Worm (Caenorhabditis elegans) whole organism, L4 larva: ENCODE measurements around the gene srt-27.

ENCODE experiments used
- F26F4.8 ChIP-seq: fragments of 200-800 bp; sonication (Bioruptor generic); conservative IDR thresholded peaks from 2 replicates; pipeline ENCODE4 v1.3.6; 2022; ENCODE audit warnings: missing genetic modification characterization, missing compliant biosample characterization
- F49E8.2 ChIP-seq: sonication (generic microtip); optimal IDR thresholded peaks from 2 replicates; lab custom pipeline; 2016; ENCODE audit warnings: missing compliant biosample characterization, mild to moderate bottlenecking, missing genetic modification characterization, borderline replicate concordance
- R02D3.7 ChIP-seq: fragments of 150-350 bp; sonication (generic microtip); optimal IDR thresholded peaks from 3 replicates; lab custom pipeline; 2014; ENCODE audit warnings: missing biosample characterization, missing genetic modification characterization
- Y105C5A.15 ChIP-seq: fragments of 200-800 bp; sonication (Bioruptor generic); IDR thresholded peaks from 2 replicates; pipeline ENCODE4 v1.3.6; 2022; ENCODE audit warnings: missing genetic modification characterization, missing compliant biosample characterization
- Y48G9A.11 ChIP-seq: fragments of 200-800 bp; sonication (Bioruptor generic); IDR thresholded peaks from 2 replicates; pipeline ENCODE4 v1.3.6; 2022; ENCODE audit warnings: missing genetic modification reagents, missing genetic modification characterization, missing compliant biosample characterization
- Y75B8A.6 ChIP-seq: fragments of 200-800 bp; sonication (Bioruptor generic); IDR thresholded peaks from 2 replicates; pipeline ENCODE4 v1.3.6; 2022; ENCODE audit warnings: missing genetic modification reagents, missing genetic modification characterization, missing compliant biosample characterization
- ZK337.2 ChIP-seq: fragments of 200-800 bp; sonication (Bioruptor generic); IDR thresholded peaks from 2 replicates; pipeline ENCODE4 v1.3.6; 2022; ENCODE audit warnings: missing genetic modification reagents, missing genetic modification characterization, missing compliant biosample characterization
- ceh-32 ChIP-seq: sonication (generic microtip); optimal IDR thresholded peaks from 2 replicates; lab custom pipeline; 2016; ENCODE audit warnings: mild to moderate bottlenecking, missing genetic modification characterization, missing compliant biosample characterization; ENCODE audit not compliant: poor library complexity
- ceh-44 ChIP-seq: fragments of 200-800 bp; sonication (Bioruptor generic); IDR thresholded peaks from 2 replicates; pipeline ENCODE4 v1.3.6; 2022; ENCODE audit warnings: missing genetic modification reagents, missing genetic modification characterization, missing compliant biosample characterization
- daf-16 ChIP-seq, 3 experiments: sonication (generic microtip); optimal IDR thresholded peaks; 2 replicates each; lab custom pipeline; 2016 to 2017; ENCODE audit warnings: missing genetic modification characterization in 3 of 3, missing genetic modification reagents in 3 of 3, mild to moderate bottlenecking in 2 of 3, missing compliant biosample characterization in 2 of 3, missing biosample characterization in 1 of 3, moderate library complexity in 1 of 3
- daf-19 ChIP-seq: fragments of 200-800 bp; sonication (Bioruptor generic); conservative IDR thresholded peaks from 2 replicates; pipeline ENCODE4 v1.3.6; 2022; ENCODE audit warnings: missing genetic modification characterization, missing compliant biosample characterization
- dmd-6 ChIP-seq: fragments of 200-800 bp; sonication (Bioruptor generic); IDR thresholded peaks from 2 replicates; pipeline ENCODE4 v1.3.6; 2022; ENCODE audit warnings: missing genetic modification reagents, missing genetic modification characterization, missing compliant biosample characterization
- dpl-1 ChIP-seq: fragments of 150-350 bp; optimal IDR thresholded peaks from 2 replicates; lab custom pipeline; 2014; ENCODE audit warnings: missing biosample characterization, missing genetic modification reagents, missing genetic modification characterization
- dve-1 ChIP-seq: sonication (generic microtip); optimal IDR thresholded peaks from 2 replicates; lab custom pipeline; 2017; ENCODE audit warnings: antibody characterized with exemption, mild to moderate bottlenecking, missing genetic modification characterization, missing compliant biosample characterization; ENCODE audit not compliant: insufficient read depth
- egl-43 ChIP-seq: fragments of 200-800 bp; sonication (Bioruptor generic); IDR thresholded peaks from 2 replicates; pipeline ENCODE4 v1.3.6; 2022; ENCODE audit warnings: missing genetic modification reagents, missing genetic modification characterization, missing compliant biosample characterization
- fkh-10 ChIP-seq: fragments of 150-350 bp; optimal IDR thresholded peaks from 2 replicates; lab custom pipeline; 2014; ENCODE audit warnings: missing biosample characterization, missing genetic modification reagents, missing genetic modification characterization
- fos-1 ChIP-seq: fragments of 150-350 bp; optimal IDR thresholded peaks from 2 replicates; lab custom pipeline; 2014; ENCODE audit warnings: missing biosample characterization, missing genetic modification characterization
- hif-1 ChIP-seq, 2 experiments: sonication (generic microtip); optimal IDR thresholded peaks; 2 replicates each; lab custom pipeline; 2016 to 2017; ENCODE audit warnings: missing compliant biosample characterization in 2 of 2, missing genetic modification characterization in 2 of 2, missing genetic modification reagents in 2 of 2, missing genotype in 2 of 2, mild to moderate bottlenecking in 1 of 2
- hlh-11 ChIP-seq: fragments of 200-800 bp; sonication (Bioruptor generic); optimal IDR thresholded peaks from 2 replicates; lab custom pipeline; 2018; ENCODE audit warnings: mild to moderate bottlenecking, missing genetic modification characterization, missing compliant biosample characterization
- hlh-30 ChIP-seq: sonication (generic microtip); optimal IDR thresholded peaks from 2 replicates; lab custom pipeline; 2017; ENCODE audit warnings: antibody characterized with exemption, mild to moderate bottlenecking, missing genetic modification characterization, missing compliant biosample characterization; ENCODE audit not compliant: insufficient read depth
- hmg-1.1 ChIP-seq: fragments of 200-800 bp; sonication (Bioruptor generic); IDR thresholded peaks from 2 replicates; pipeline ENCODE4 v1.3.6; 2022; ENCODE audit warnings: missing genetic modification reagents, missing genetic modification characterization, missing compliant biosample characterization
- lim-7 ChIP-seq: fragments of 200-800 bp; sonication (Bioruptor generic); IDR thresholded peaks from 2 replicates; pipeline ENCODE4 v1.3.6; 2022; ENCODE audit warnings: missing genetic modification characterization, missing compliant biosample characterization
- lin-1 ChIP-seq: fragments of 200-800 bp; sonication (Bioruptor generic); IDR thresholded peaks from 2 replicates; pipeline ENCODE4 v1.3.6; 2022; ENCODE audit warnings: missing genetic modification reagents, missing genetic modification characterization, missing compliant biosample characterization
- lin-13 ChIP-seq: fragments of 150-350 bp; optimal IDR thresholded peaks from 2 replicates; lab custom pipeline; 2014; ENCODE audit warnings: missing biosample characterization, missing genetic modification reagents, missing genetic modification characterization
- lin-15B ChIP-seq: fragments of 150-350 bp; sonication (generic microtip); optimal IDR thresholded peaks from 3 replicates; lab custom pipeline; 2014; ENCODE audit warnings: missing biosample characterization, missing genetic modification characterization
- lin-29 ChIP-seq: fragments of 200-800 bp; sonication (Bioruptor generic); IDR thresholded peaks from 2 replicates; pipeline ENCODE4 v1.3.6; 2022; ENCODE audit warnings: missing genetic modification reagents, missing genetic modification characterization, missing compliant biosample characterization
- lin-38 ChIP-seq: fragments of 200-800 bp; sonication (Bioruptor generic); IDR thresholded peaks from 2 replicates; pipeline ENCODE4 v1.3.6; 2022; ENCODE audit warnings: missing genetic modification reagents, missing genetic modification characterization, missing compliant biosample characterization
- lin-39 ChIP-seq: fragments of 150-350 bp; optimal IDR thresholded peaks from 2 replicates; lab custom pipeline; 2014; ENCODE audit warnings: missing biosample characterization, missing genetic modification reagents, missing genetic modification characterization
- lsy-2 ChIP-seq, 2 experiments: fragments of 150-350 bp in 1 of 2; sonication (generic microtip) in 1 of 2; optimal IDR thresholded peaks; 2 replicates each; lab custom pipeline; 2014 to 2017; ENCODE audit warnings: missing biosample characterization in 2 of 2, missing genetic modification characterization in 2 of 2
- madf-9 ChIP-seq: fragments of 200-800 bp; sonication (Bioruptor generic); conservative IDR thresholded peaks from 2 replicates; pipeline ENCODE4 v1.3.6; 2022; ENCODE audit warnings: missing genetic modification reagents, missing genetic modification characterization, missing compliant biosample characterization
- mes-2 ChIP-seq: sonication (generic microtip); optimal IDR thresholded peaks from 2 replicates; lab custom pipeline; 2016; ENCODE audit warnings: missing genotype, mild to moderate bottlenecking, missing genetic modification characterization, missing compliant biosample characterization; ENCODE audit not compliant: poor library complexity, severe bottlenecking
- nhr-10 ChIP-seq: fragments of 150-350 bp; optimal IDR thresholded peaks from 2 replicates; lab custom pipeline; 2014; ENCODE audit warnings: missing biosample characterization, missing genetic modification characterization
- nhr-11 ChIP-seq: fragments of 150-350 bp; optimal IDR thresholded peaks from 2 replicates; lab custom pipeline; 2014; ENCODE audit warnings: missing biosample characterization, missing genetic modification characterization
- nhr-237 ChIP-seq: sonication (generic microtip); optimal IDR thresholded peaks from 2 replicates; lab custom pipeline; 2017; ENCODE audit warnings: missing biosample characterization, missing genetic modification characterization
- nhr-28 ChIP-seq: fragments of 150-350 bp; optimal IDR thresholded peaks from 2 replicates; lab custom pipeline; 2014; ENCODE audit warnings: missing biosample characterization, missing genetic modification characterization
- nhr-41 ChIP-seq: fragments of 200-800 bp; sonication (Bioruptor generic); IDR thresholded peaks from 2 replicates; pipeline ENCODE4 v1.3.6; 2022; ENCODE audit warnings: missing genetic modification reagents, missing genetic modification characterization, missing compliant biosample characterization
- nhr-42 ChIP-seq: fragments of 200-800 bp; sonication (Bioruptor generic); IDR thresholded peaks from 2 replicates; pipeline ENCODE4 v1.3.6; 2022; ENCODE audit warnings: missing genetic modification characterization, missing compliant biosample characterization
- nhr-6 ChIP-seq: fragments of 150-350 bp; optimal IDR thresholded peaks from 2 replicates; lab custom pipeline; 2014; ENCODE audit warnings: missing biosample characterization, missing genetic modification characterization
- pha-4 ChIP-seq, 2 experiments: fragments of 150-350 bp in 1 of 2; fragments of 200-800 bp in 1 of 2; sonication (Bioruptor generic) in 1 of 2; IDR thresholded peaks in 1 of 2; optimal IDR thresholded peaks in 1 of 2; 2 replicates each; pipeline versions ENCODE4 v1.3.6 to Lab custom; 2014 to 2022; ENCODE audit warnings: missing genetic modification characterization in 2 of 2, missing genetic modification reagents in 2 of 2, missing biosample characterization in 1 of 2, missing compliant biosample characterization in 1 of 2
- rbr-2 ChIP-seq: sonication (generic microtip); optimal IDR thresholded peaks from 2 replicates; lab custom pipeline; 2016; ENCODE audit warnings: missing genotype, missing genetic modification characterization, missing compliant biosample characterization
- snpc-1.2 ChIP-seq: fragments of 200-800 bp; sonication (Bioruptor generic); IDR thresholded peaks from 2 replicates; pipeline ENCODE4 v1.3.6; 2022; ENCODE audit warnings: missing genetic modification reagents, missing genetic modification characterization, missing compliant biosample characterization
- tag-97 ChIP-seq: fragments of 200-800 bp; sonication (Bioruptor generic); IDR thresholded peaks from 2 replicates; pipeline ENCODE4 v1.3.6; 2022; ENCODE audit warnings: missing genetic modification characterization, missing compliant biosample characterization
- unc-130 ChIP-seq: sonication (generic microtip); optimal IDR thresholded peaks from 2 replicates; lab custom pipeline; 2016; ENCODE audit warnings: missing genetic modification reagents, missing genetic modification characterization, missing compliant biosample characterization
- vab-7 ChIP-seq: fragments of 200-800 bp; sonication (Bioruptor generic); IDR thresholded peaks from 2 replicates; pipeline ENCODE4 v1.3.6; 2022; ENCODE audit warnings: missing genetic modification reagents, missing genetic modification characterization, missing compliant biosample characterization
- zfp-3 ChIP-seq: fragments of 200-800 bp; sonication (Bioruptor generic); conservative IDR thresholded peaks from 2 replicates; pipeline ENCODE4 v1.3.6; 2022; ENCODE audit warnings: missing genetic modification reagents, missing genetic modification characterization, missing compliant biosample characterization
- zip-2 ChIP-seq: fragments of 150-350 bp; optimal IDR thresholded peaks from 2 replicates; lab custom pipeline; 2014; ENCODE audit warnings: missing biosample characterization, missing genetic modification characterization
- ztf-11 ChIP-seq: fragments of 150-350 bp; optimal IDR thresholded peaks from 2 replicates; lab custom pipeline; 2014; ENCODE audit warnings: missing biosample characterization, missing genetic modification characterization

Gene srt-27

DNA sequence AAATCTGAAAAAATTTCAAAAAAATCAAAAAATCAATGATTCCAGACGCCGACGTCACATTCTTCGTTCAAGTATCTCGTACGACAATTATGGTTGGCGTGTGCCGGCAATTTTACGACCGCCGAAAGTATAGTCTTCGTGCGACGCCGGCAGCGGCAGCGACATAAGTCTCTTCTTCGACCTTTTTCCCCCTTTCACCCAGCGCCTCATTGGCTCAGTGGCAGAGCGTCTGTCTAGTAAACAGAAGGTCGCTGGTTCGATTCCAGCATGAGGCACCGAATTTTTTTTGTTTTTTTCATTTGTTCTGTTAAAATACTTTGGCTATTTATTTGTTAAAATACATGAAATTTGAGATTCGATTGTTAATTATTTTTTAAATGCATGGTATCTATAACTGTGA, 46.9 kb downstream of the srt-27 start (continued):
- TF ChIP-seq snpc-1.2 (GFP tag; lab: Robert Waterston, UW) (peak; percentile 55; the same call in 1 of the 2 replicates), F26F4.8 (GFP tag; lab: Robert Waterston, UW) (0 out of 2 replicates have a peak, but pooled peaks have one; percentile 27), lin-38 (GFP tag; lab: Robert Waterston, UW) (peak; percentile 89), ceh-32 (no peak), Y105C5A.15 (0 out of 2 replicates have a peak, but pooled peaks have one; percentile 26), egl-43 (peak; percentile 85), R02D3.7 (tag; lab: Kevin White, UChicago) (no peak), fos-1 (tag; lab: Kevin White, UChicago) (no peak), lim-7 (peak; percentile 83), Y75B8A.6 (GFP tag; lab: Robert Waterston, UW) (0 out of 2 replicates have a peak, but pooled peaks have one; percentile 26), pha-4 (GFP tag; IDR thresholded peaks at IDR 0.05; lab: Robert Waterston, UW) (peak; percentile 73), pha-4 (tag; optimal IDR thresholded peaks at IDR 0.05; lab: Kevin White, UChicago) (no peak), hlh-30 (tag; lab: Kevin White, UChicago) (peak; percentile 44)

DNA sequence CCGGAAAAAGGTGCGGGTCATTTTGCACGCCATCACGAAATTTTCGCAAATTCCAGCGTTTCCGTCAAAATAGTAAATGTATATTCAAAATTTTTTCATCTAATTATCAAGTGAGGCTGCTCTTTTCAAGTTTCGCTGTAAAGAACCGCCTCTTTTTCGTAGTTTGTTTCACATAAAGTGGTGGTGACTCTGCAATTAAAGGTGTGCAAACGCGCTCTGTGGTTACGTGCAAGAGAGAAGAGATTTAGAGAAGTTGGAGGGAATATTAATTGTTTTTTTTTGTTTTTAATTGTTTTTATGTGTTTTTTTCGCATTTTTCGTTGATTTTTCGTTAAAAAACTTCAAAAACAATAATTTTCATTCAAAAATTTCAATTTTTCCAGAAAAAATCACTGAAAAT, 48.1 kb downstream of the srt-27 start, which contains the start of gene W02G9.3:
TSS of gene W02G9.3 (plus strand) at position 384 of the 400 bp plus-strand sequence.
- 0 out of 2 replicates have a peak, but pooled peaks have one; percentile 11 for TF ChIP-seq ceh-44 (GFP tag; lab: Robert Waterston, UW)
- peak; percentile 22 for TF ChIP-seq nhr-6 (tag; lab: Kevin White, UChicago)
- TF ChIP-seq zip-2 = no peak
- no peak for TF ChIP-seq lin-29 (GFP tag; lab: Robert Waterston, UW)
- peak; percentile 3 for TF ChIP-seq hlh-11
- TF ChIP-seq pha-4 (GFP tag; IDR thresholded peaks at IDR 0.05; lab: Robert Waterston, UW) = no peak
- TF ChIP-seq pha-4 (tag; optimal IDR thresholded peaks at IDR 0.05; lab: Kevin White, UChicago) = peak; percentile 81
- TF ChIP-seq mes-2 (tag; lab: Kevin White, UChicago) = peak; percentile 90
- TF ChIP-seq ztf-11 = no peak
- peak; percentile 80 for TF ChIP-seq dpl-1 (GFP tag; lab: Kevin White, UChicago)
- TF ChIP-seq Y48G9A.11 (GFP tag; lab: Robert Waterston, UW) = 0 out of 2 replicates have a peak, but pooled peaks have one; percentile 31
- peak; percentile 36; the same call in 1 of the 2 replicates for TF ChIP-seq hmg-1.1 (GFP tag; lab: Robert Waterston, UW)
- TF ChIP-seq hif-1 (tag; optimal IDR thresholded peaks at IDR 0.05; lab: Kevin White, UChicago) = peak in 1 of 2 experiments; percentile 71
- no peak for TF ChIP-seq zfp-3 (GFP tag; lab: Robert Waterston, UW)
- TF ChIP-seq ZK337.2 (GFP tag; lab: Robert Waterston, UW) = 0 out of 2 replicates have a peak, but pooled peaks have one; percentile 17
- TF ChIP-seq daf-16 (GFP tag; optimal IDR thresholded peaks at IDR 0.05; lab: Kevin White, UChicago) = no peak
- TF ChIP-seq daf-16 (tag; optimal IDR thresholded peaks at IDR 0.05; lab: Kevin White, UChicago) = peak; percentile 56
- peak; percentile 10 to 91 for TF ChIP-seq lsy-2 (tag; optimal IDR thresholded peaks at IDR 0.05; lab: Kevin White, UChicago)
- peak; percentile 24; the same call in 1 of the 2 replicates for TF ChIP-seq dmd-6 (GFP tag; lab: Robert Waterston, UW)
- TF ChIP-seq hlh-30 (tag; lab: Kevin White, UChicago) = peak; percentile 41
- peak; percentile 40 for TF ChIP-seq unc-130 (GFP tag; lab: Kevin White, UChicago)
- TF ChIP-seq lin-1 = no peak
- TF ChIP-seq dve-1 = peak; percentile 83
- peak; percentile 24 for TF ChIP-seq F49E8.2 (tag; lab: Kevin White, UChicago)
- TF ChIP-seq fkh-10 = peak; percentile 75
- TF ChIP-seq nhr-42 (GFP tag; lab: Robert Waterston, UW) = no peak
- TF ChIP-seq nhr-11 (tag; lab: Kevin White, UChicago) = peak; percentile 96
- TF ChIP-seq daf-19 (GFP tag; lab: Robert Waterston, UW) = no peak
- no peak for TF ChIP-seq nhr-10
- no peak for TF ChIP-seq nhr-41
- TF ChIP-seq rbr-2 (tag; lab: Kevin White, UChicago) = peak; percentile 68
- no peak for TF ChIP-seq lin-15B (tag; lab: Kevin White, UChicago)
- no peak for TF ChIP-seq nhr-237
- peak; percentile 27; the same call in 1 of the 2 replicates for TF ChIP-seq vab-7 (GFP tag; lab: Robert Waterston, UW)
- no peak for TF ChIP-seq tag-97 (GFP tag; lab: Robert Waterston, UW)
- no peak for TF ChIP-seq fos-1 (tag; lab: Kevin White, UChicago)
- TF ChIP-seq lin-13 = peak; percentile 86
- peak; percentile 71 for TF ChIP-seq nhr-28 (tag; lab: Kevin White, UChicago)
- TF ChIP-seq madf-9 = no peak
- no peak for TF ChIP-seq lin-39 (tag; lab: Kevin White, UChicago)
